Worm (Caenorhabditis elegans) whole organism, mixed stage, embryonic: ENCODE results near the gene ubh-1.

Experiments used
- blmp-1 ChIP-seq: fragments of 150-350 bp; optimal IDR thresholded peaks from 2 replicates; lab custom pipeline; 2014; ENCODE audit warnings: missing biosample characterization, missing genetic modification characterization
- flh-1 ChIP-seq: fragments of 200-800 bp; sonication (Bioruptor generic); optimal IDR thresholded peaks from 2 replicates; lab custom pipeline; 2018; ENCODE audit warnings: mild to moderate bottlenecking, missing genetic modification characterization, moderate library complexity, missing compliant biosample characterization
- mab-5 ChIP-seq: fragments of 150-350 bp; optimal IDR thresholded peaks from 2 replicates; lab custom pipeline; 2014; ENCODE audit warnings: missing biosample characterization, missing genetic modification characterization
- mep-1 ChIP-seq: fragments of 150-350 bp; optimal IDR thresholded peaks from 2 replicates; lab custom pipeline; 2017; ENCODE audit warnings: missing biosample characterization, missing genetic modification reagents, missing genetic modification characterization, inconsistent platforms
- nhr-12 ChIP-seq: fragments of 150-350 bp; optimal IDR thresholded peaks from 2 replicates; lab custom pipeline; 2014; ENCODE audit warnings: missing biosample characterization, missing genetic modification characterization
- nhr-28 ChIP-seq: fragments of 150-350 bp; optimal IDR thresholded peaks from 2 replicates; lab custom pipeline; 2014; ENCODE audit warnings: missing biosample characterization, missing genetic modification characterization
- pha-4 ChIP-seq: fragments of 150-350 bp; optimal IDR thresholded peaks from 2 replicates; lab custom pipeline; 2018; ENCODE audit warnings: missing biosample characterization, missing genetic modification reagents, missing genetic modification characterization
- unc-62 ChIP-seq: fragments of 150-350 bp; optimal IDR thresholded peaks from 2 replicates; lab custom pipeline; 2014; ENCODE audit warnings: missing biosample characterization, missing genetic modification reagents, missing genetic modification characterization

- TF ChIP-seq nhr-28 (tag; lab: Kevin White, UChicago), result no peak
- TF ChIP-seq flh-1 (GFP tag; lab: Kevin White, UChicago), result no peak
- TF ChIP-seq nhr-12 (tag; lab: Kevin White, UChicago), result no peak
- TF ChIP-seq blmp-1 (tag; lab: Kevin White, UChicago), result no peak
- TF ChIP-seq unc-62 (GFP tag; lab: Kevin White, UChicago), result no peak
- no peak for TF ChIP-seq mab-5 (tag; lab: Kevin White, UChicago)
- no peak for TF ChIP-seq mep-1 (tag; lab: Kevin White, UChicago)
- no peak for TF ChIP-seq pha-4 (tag; lab: Kevin White, UChicago)
These were observed 5.8 kb downstream of the ubh-1 start, which contains the start of gene W01A11.7 for ce11 chrV:6505339-6505811.
